Worm (Caenorhabditis elegans) whole organism, L4 larva: ENCODE measurements around the gene T13F2.6.
"Not testable (repeated sequence)": the region's sequence is repeated elsewhere in the genome, so short reads cannot be mapped to it uniquely, and the experiment has no call there.

Experiments
- ctbp-1 ChIP-seq: fragments of 200-800 bp; sonication (Bioruptor generic); IDR thresholded peaks from 2 replicates; pipeline ENCODE4 v1.3.6; 2022; ENCODE audit warnings: missing genetic modification reagents, missing genetic modification characterization, missing compliant biosample characterization
- dmd-9 ChIP-seq: fragments of 200-800 bp; sonication (Bioruptor generic); IDR thresholded peaks from 2 replicates; pipeline ENCODE4 v1.3.6; 2022; ENCODE audit warnings: missing genetic modification reagents, missing genetic modification characterization, missing compliant biosample characterization
- lin-13 ChIP-seq: fragments of 150-350 bp; optimal IDR thresholded peaks from 2 replicates; lab custom pipeline; 2014; ENCODE audit warnings: missing biosample characterization, missing genetic modification reagents, missing genetic modification characterization
- nhr-25 ChIP-seq: sonication (generic microtip); optimal IDR thresholded peaks from 2 replicates; lab custom pipeline; 2017; ENCODE audit warnings: missing genetic modification characterization, mild to moderate bottlenecking, missing compliant biosample characterization, antibody characterized with exemption, moderate library complexity, borderline replicate concordance; ENCODE audit not compliant: insufficient read depth
- nhr-76 ChIP-seq: fragments of 150-350 bp; optimal IDR thresholded peaks from 2 replicates; lab custom pipeline; 2014; ENCODE audit warnings: missing biosample characterization, missing genetic modification characterization
- zag-1 ChIP-seq: fragments of 150-350 bp; optimal IDR thresholded peaks from 2 replicates; lab custom pipeline; 2014; ENCODE audit warnings: missing biosample characterization, missing genetic modification characterization
- ztf-11 ChIP-seq: fragments of 150-350 bp; optimal IDR thresholded peaks from 2 replicates; lab custom pipeline; 2014; ENCODE audit warnings: missing biosample characterization, missing genetic modification characterization

- not testable (repeated sequence) for TF ChIP-seq zag-1 (tag; lab: Kevin White, UChicago); ctbp-1 (GFP tag; lab: Robert Waterston, UW); nhr-76 (tag; lab: Kevin White, UChicago); nhr-25 (tag; lab: Kevin White, UChicago); lin-13 (GFP tag; lab: Kevin White, UChicago); dmd-9 (GFP tag; lab: Robert Waterston, UW); ztf-11 (tag; lab: Kevin White, UChicago)
Measured at ce11 chrIV:9740851-9741549, 37.1 kb upstream of the T13F2.6 start, which contains the start of gene gln-6.
